Worm (Caenorhabditis elegans): Measurements from ENCODE around the gene Y108G3AL.2.
A peak's percentile ranks its signal among the peaks of the same experiment; 100 is the strongest.

Y108G3AL.2 gene

ce11 chrV:151310-151709 lies 15.5 kb upstream of the Y108G3AL.2 start, which contains the start of gene W03F9.4:
Gene W03F9.4 (minus strand): TSS chrV:151388.
- TF ChIP-seq ceh-34 (tag; optimal IDR thresholded peaks at IDR 0.05) (no peak), eyg-1 (tag; optimal IDR thresholded peaks at IDR 0.05) (no peak), unc-42 (tag; optimal IDR thresholded peaks at IDR 0.05) (no peak), rnt-1 (tag; optimal IDR thresholded peaks at IDR 0.05) (no peak), ceh-6 (GFP tag; optimal IDR thresholded peaks at IDR 0.05) (no peak)

- TF ChIP-seq ama-1 (optimal IDR thresholded peaks at IDR 0.05), result no peak
- no peak for TF ChIP-seq hlh-8 (tag; optimal IDR thresholded peaks at IDR 0.05)
- no peak for TF ChIP-seq ets-4 (tag; optimal IDR thresholded peaks at IDR 0.05)
- TF ChIP-seq eyg-1 (tag; optimal IDR thresholded peaks at IDR 0.05), result no peak
- TF ChIP-seq ceh-34 (tag; optimal IDR thresholded peaks at IDR 0.05), result no peak
- TF ChIP-seq nhr-11 (tag; optimal IDR thresholded peaks at IDR 0.05), result no peak
- no peak for TF ChIP-seq lin-11 (tag; optimal IDR thresholded peaks at IDR 0.05)
Measured at ce11 chrV:152156-152555, 14.6 kb upstream of the Y108G3AL.2 start.

- TF ChIP-seq pqm-1 (tag; optimal IDR thresholded peaks at IDR 0.05) (no peak), ttx-3 (tag; optimal IDR thresholded peaks at IDR 0.05) (no peak), hlh-15 (tag; optimal IDR thresholded peaks at IDR 0.05) (no peak), ceh-9 (tag; optimal IDR thresholded peaks at IDR 0.05) (no peak), che-1 (tag; optimal IDR thresholded peaks at IDR 0.05) (no peak), ref-2 (tag; optimal IDR thresholded peaks at IDR 0.05) (peak; percentile 43), odd-2 (tag; optimal IDR thresholded peaks at IDR 0.05) (no peak), C38D4.7 (GFP tag; optimal IDR thresholded peaks at IDR 0.05) (no peak)
Measured at ce11 chrV:153867-154266, 12.9 kb upstream of the Y108G3AL.2 start.

ce11 chrV:155215-155614 lies 11.6 kb upstream of the Y108G3AL.2 start:
- no peak for TF ChIP-seq ceh-19 (GFP tag; optimal IDR thresholded peaks at IDR 0.05)
- peak; percentile 52 for TF ChIP-seq nfya-1 (tag; optimal IDR thresholded peaks at IDR 0.05)
- TF ChIP-seq ref-2 (tag; optimal IDR thresholded peaks at IDR 0.05), result peak; percentile 58
- peak; percentile 54 for TF ChIP-seq ceh-31 (tag; optimal IDR thresholded peaks at IDR 0.05)
- peak; percentile 67 for TF ChIP-seq hlh-30 (tag; optimal IDR thresholded peaks at IDR 0.05; ENCODE audit: insufficient read depth)
- no peak for TF ChIP-seq elt-4 (tag; optimal IDR thresholded peaks at IDR 0.05)
- no peak for TF ChIP-seq C08G9.2 (tag; optimal IDR thresholded peaks at IDR 0.05)
- peak; percentile 38 for TF ChIP-seq ceh-2 (tag; optimal IDR thresholded peaks at IDR 0.05)
- TF ChIP-seq tbx-2 (tag; optimal IDR thresholded peaks at IDR 0.05), result peak; percentile 56
- TF ChIP-seq nhr-232 (tag; optimal IDR thresholded peaks at IDR 0.05), result no peak
- TF ChIP-seq ceh-18 (tag; optimal IDR thresholded peaks at IDR 0.05), result peak; percentile 27
- TF ChIP-seq sdc-2 (tag; optimal IDR thresholded peaks at IDR 0.05), result peak; percentile 61
- TF ChIP-seq ceh-34 (tag; optimal IDR thresholded peaks at IDR 0.05), result peak; percentile 46
- TF ChIP-seq rnt-1 (tag; optimal IDR thresholded peaks at IDR 0.05), result peak; percentile 35
- no peak for TF ChIP-seq unc-55 (GFP tag; optimal IDR thresholded peaks at IDR 0.05)
- TF ChIP-seq fax-1 (tag; optimal IDR thresholded peaks at IDR 0.05), result peak; percentile 8
- peak; percentile 31 for TF ChIP-seq fkh-6 (tag; optimal IDR thresholded peaks at IDR 0.05)

- TF ChIP-seq hlh-6 (tag; optimal IDR thresholded peaks at IDR 0.05) (peak; percentile 31), ceh-31 (tag; optimal IDR thresholded peaks at IDR 0.05) (peak; percentile 74), ztf-16 (tag; optimal IDR thresholded peaks at IDR 0.05) (peak; percentile 18), mec-3 (tag; optimal IDR thresholded peaks at IDR 0.05; ENCODE audit: borderline replicate concordance) (peak; percentile 1), tbx-7 (tag; optimal IDR thresholded peaks at IDR 0.05) (peak; percentile 67), hlh-8 (tag; optimal IDR thresholded peaks at IDR 0.05) (peak; percentile 14), rnt-1 (tag; optimal IDR thresholded peaks at IDR 0.05) (peak; percentile 8), K09A11.1 (tag; optimal IDR thresholded peaks at IDR 0.05; ENCODE audit: insufficient read depth) (no peak), ets-4 (tag; optimal IDR thresholded peaks at IDR 0.05) (peak; percentile 35), lim-6 (tag; optimal IDR thresholded peaks at IDR 0.05) (no peak), unc-42 (tag; optimal IDR thresholded peaks at IDR 0.05) (peak; percentile 39), C38D4.7 (GFP tag; optimal IDR thresholded peaks at IDR 0.05) (no peak), syd-9 (tag; optimal IDR thresholded peaks at IDR 0.05) (no peak), unc-3 (GFP tag; conservative IDR thresholded peaks at IDR 0.05) (no peak), unc-3 (tag; optimal IDR thresholded peaks at IDR 0.05) (no peak), tbx-2 (tag; optimal IDR thresholded peaks at IDR 0.05) (peak; percentile 19), zip-5 (tag; optimal IDR thresholded peaks at IDR 0.05) (peak; percentile 61), ceh-34 (tag; optimal IDR thresholded peaks at IDR 0.05) (peak; percentile 6), ref-2 (tag; optimal IDR thresholded peaks at IDR 0.05) (peak; percentile 68), elt-2 (tag; optimal IDR thresholded peaks at IDR 0.05) (peak; percentile 23), C08G9.2 (tag; optimal IDR thresholded peaks at IDR 0.05) (peak; percentile 83), ceh-2 (tag; optimal IDR thresholded peaks at IDR 0.05) (peak; percentile 80)
Measured at ce11 chrV:156044-156869, 10.5 kb upstream of the Y108G3AL.2 start, which contains the start of gene ttb-1. Gene ttb-1 (plus strand): TSS chrV:156819.

Measured in whole organism, late embryonic.